Fruit fly (Drosophila melanogaster) whole organism, embryonic: Measurements from ENCODE around the gene Alms1a.

Experiments
- Aef1 ChIP-seq: fragments of 200-800 bp; sonication (Bioruptor generic); IDR thresholded peaks from 3 replicates; pipeline ENCODE4 v1.3.6; 2022; ENCODE audit warnings: missing biosample characterization, missing genetic modification characterization
- B-H2 ChIP-seq: fragments of 200-800 bp; sonication (Bioruptor generic); optimal IDR thresholded peaks from 2 replicates; lab custom pipeline; 2018; ENCODE audit warnings: missing biosample characterization, mild to moderate bottlenecking, missing genetic modification characterization
- CG10147 ChIP-seq: fragments of 200-800 bp; sonication (Bioruptor generic); optimal IDR thresholded peaks from 2 replicates; lab custom pipeline; 2019; ENCODE audit warnings: missing biosample characterization, mild to moderate bottlenecking, missing genetic modification characterization, moderate library complexity
- CG1024 ChIP-seq: fragments of 200-800 bp; sonication (Bioruptor generic); IDR thresholded peaks from 2 replicates; pipeline ENCODE4 v1.3.6; 2022; ENCODE audit warnings: missing biosample characterization, missing genetic modification characterization
- CG10543 ChIP-seq: fragments of 200-800 bp; sonication (Bioruptor generic); optimal IDR thresholded peaks from 3 replicates; lab custom pipeline; 2017; ENCODE audit warnings: missing biosample characterization, mild to moderate bottlenecking, missing genetic modification characterization, moderate library complexity
- CG11695 ChIP-seq: fragments of 200-800 bp; sonication (Bioruptor generic); IDR thresholded peaks from 3 replicates; pipeline ENCODE4 v1.3.6; 2022; ENCODE audit warnings: missing biosample characterization, missing genetic modification characterization
- CG11723 ChIP-seq: fragments of 200-800 bp; sonication (Bioruptor generic); optimal IDR thresholded peaks from 2 replicates; lab custom pipeline; 2017; ENCODE audit warnings: missing biosample characterization, mild to moderate bottlenecking, missing genetic modification characterization
- CG17359 ChIP-seq: fragments of 200-800 bp; sonication (Bioruptor generic); optimal IDR thresholded peaks from 3 replicates; lab custom pipeline; 2018; ENCODE audit warnings: missing biosample characterization, mild to moderate bottlenecking, missing genetic modification characterization, moderate library complexity
- CG17912 ChIP-seq: fragments of 200-800 bp; sonication (Bioruptor generic); optimal IDR thresholded peaks from 2 replicates; lab custom pipeline; 2018; ENCODE audit warnings: missing biosample characterization, mild to moderate bottlenecking, missing genetic modification characterization
- CG2712 ChIP-seq: fragments of 200-800 bp; optimal IDR thresholded peaks from 3 replicates; lab custom pipeline; 2019; ENCODE audit warnings: missing biosample characterization, mild to moderate bottlenecking, missing genetic modification characterization, moderate library complexity
- CG3281 ChIP-seq: fragments of 200-800 bp; sonication (Bioruptor generic); optimal IDR thresholded peaks from 3 replicates; lab custom pipeline; 2017; ENCODE audit warnings: missing biosample characterization, mild to moderate bottlenecking, missing genetic modification characterization
- CG3838 ChIP-seq: fragments of 200-800 bp; sonication (Bioruptor generic); optimal IDR thresholded peaks from 3 replicates; lab custom pipeline; 2016; ENCODE audit warnings: missing biosample characterization, missing genetic modification characterization
- CG6175 ChIP-seq: fragments of 200-800 bp; sonication (Bioruptor generic); IDR thresholded peaks from 3 replicates; pipeline ENCODE4 v1.3.6; 2022; ENCODE audit warnings: missing biosample characterization, missing genetic modification characterization
- CG6272 ChIP-seq: fragments of 200-800 bp; sonication (Bioruptor generic); IDR thresholded peaks from 2 replicates; pipeline ENCODE4 v1.3.6; 2022; ENCODE audit warnings: missing biosample characterization, missing genetic modification characterization
- CG6654 ChIP-seq: fragments of 200-800 bp; sonication (Bioruptor generic); optimal IDR thresholded peaks from 2 replicates; lab custom pipeline; 2017; ENCODE audit warnings: missing biosample characterization, mild to moderate bottlenecking, missing genetic modification characterization
- CG7372 ChIP-seq: fragments of 200-800 bp; sonication (Bioruptor generic); IDR thresholded peaks from 2 replicates; pipeline ENCODE4 v1.3.6; 2022; ENCODE audit warnings: missing biosample characterization, missing genetic modification characterization
- CG7786 ChIP-seq: fragments of 200-800 bp; sonication (Bioruptor generic); optimal IDR thresholded peaks from 2 replicates; lab custom pipeline; 2016; ENCODE audit warnings: missing biosample characterization, missing genetic modification characterization
- CG8765 ChIP-seq: fragments of 200-800 bp; sonication (Bioruptor generic); IDR thresholded peaks from 2 replicates; pipeline ENCODE4 v1.3.6; 2022; ENCODE audit warnings: missing biosample characterization, missing genetic modification characterization
- CG9437 ChIP-seq: fragments of 200-800 bp; sonication (Bioruptor generic); optimal IDR thresholded peaks from 2 replicates; lab custom pipeline; 2018; ENCODE audit warnings: missing biosample characterization, mild to moderate bottlenecking, missing genetic modification characterization
- D19B ChIP-seq: fragments of 200-800 bp; sonication (Bioruptor generic); optimal IDR thresholded peaks from 2 replicates; lab custom pipeline; 2017; ENCODE audit warnings: missing biosample characterization, mild to moderate bottlenecking, missing genetic modification characterization
- Doc3 ChIP-seq: fragments of 200-800 bp; sonication (Bioruptor generic); IDR thresholded peaks from 3 replicates; pipeline ENCODE4 v1.3.6; 2022; ENCODE audit warnings: missing biosample characterization, missing genetic modification characterization; ENCODE audit not compliant: partially characterized antibody
- Ets65A ChIP-seq: fragments of 200-800 bp; sonication (Bioruptor generic); peaks from one replicate; lab custom pipeline; 2016; ENCODE audit warnings: missing biosample characterization, missing genetic modification characterization
- Ets97D ChIP-seq: fragments of 200-800 bp; sonication (Bioruptor generic); optimal IDR thresholded peaks from 3 replicates; lab custom pipeline; 2016; ENCODE audit warnings: missing biosample characterization, missing genetic modification characterization
- Hand ChIP-seq: fragments of 200-800 bp; sonication (Bioruptor generic); optimal IDR thresholded peaks from 2 replicates; lab custom pipeline; 2017; ENCODE audit warnings: mild to moderate bottlenecking, missing biosample characterization, missing genetic modification reagents, missing genetic modification characterization
- Hey ChIP-seq: fragments of 200-800 bp; sonication (Bioruptor generic); optimal IDR thresholded peaks from 3 replicates; lab custom pipeline; 2018; ENCODE audit warnings: missing biosample characterization, mild to moderate bottlenecking, missing genetic modification characterization
- Hr78 ChIP-seq, 2 experiments: fragments of 200-800 bp in 1 of 2; fragments of >200 bp in 1 of 2; sonication (Bioruptor generic) in 1 of 2; optimal IDR thresholded peaks; 2 replicates each; lab custom pipeline; 2017 to 2019; ENCODE audit warnings: missing biosample characterization in 2 of 2, missing genetic modification characterization in 2 of 2, mild to moderate bottlenecking in 1 of 2, moderate library complexity in 1 of 2
- MBD-R2 ChIP-seq: fragments of 200-800 bp; sonication (Bioruptor generic); IDR thresholded peaks from 2 replicates; pipeline ENCODE4 v1.3.6; 2022; ENCODE audit warnings: missing biosample characterization, missing genetic modification characterization
- Med ChIP-seq: fragments of 200-800 bp; sonication (Bioruptor generic); peaks from one replicate; lab custom pipeline; 2016; ENCODE audit warnings: missing biosample characterization, missing genetic modification characterization, mild to moderate bottlenecking, inconsistent platforms, moderate library complexity
- Scr ChIP-seq: fragments of 200-800 bp; sonication (Bioruptor generic); IDR thresholded peaks from 2 replicates; pipeline ENCODE4 v1.3.6; 2022; ENCODE audit warnings: missing biosample characterization, missing genetic modification characterization; ENCODE audit not compliant: partially characterized antibody
- ab ChIP-seq: fragments of 200-800 bp; sonication (Bioruptor generic); optimal IDR thresholded peaks from 2 replicates; lab custom pipeline; 2016; ENCODE audit warnings: missing biosample characterization, missing genetic modification characterization
- amos ChIP-seq: fragments of 200-800 bp; sonication (Bioruptor generic); IDR thresholded peaks from 2 replicates; pipeline ENCODE4 v1.3.6; 2022; ENCODE audit warnings: missing biosample characterization, missing genetic modification characterization; ENCODE audit not compliant: partially characterized antibody
- cad ChIP-seq: fragments of >200 bp; optimal IDR thresholded peaks from 2 replicates; lab custom pipeline; 2017; ENCODE audit warnings: missing biosample characterization, missing genetic modification characterization
- dan ChIP-seq: fragments of 200-800 bp; sonication (Bioruptor generic); IDR thresholded peaks from 2 replicates; pipeline ENCODE4 v1.3.6; 2022; ENCODE audit warnings: missing biosample characterization, missing genetic modification characterization
- dysf ChIP-seq: fragments of 200-800 bp; sonication (Bioruptor generic); IDR thresholded peaks from 3 replicates; pipeline ENCODE4 v1.3.6; 2022; ENCODE audit warnings: missing biosample characterization, missing genetic modification characterization
- emc ChIP-seq: fragments of 200-800 bp; sonication (Bioruptor generic); optimal IDR thresholded peaks from 2 replicates; lab custom pipeline; 2016; ENCODE audit warnings: missing biosample characterization, missing genetic modification characterization
- exex ChIP-seq: fragments of 200-800 bp; sonication (Bioruptor generic); optimal IDR thresholded peaks from 4 replicates; lab custom pipeline; 2018; ENCODE audit warnings: missing biosample characterization, mild to moderate bottlenecking, missing genetic modification characterization, moderate library complexity
- gcm ChIP-seq: fragments of 200-800 bp; sonication (Bioruptor generic); optimal IDR thresholded peaks from 2 replicates; lab custom pipeline; 2019; ENCODE audit warnings: missing biosample characterization, mild to moderate bottlenecking, missing genetic modification characterization, moderate library complexity
- grn ChIP-seq: fragments of 200-800 bp; sonication (Bioruptor generic); optimal IDR thresholded peaks from 3 replicates; lab custom pipeline; 2017; ENCODE audit warnings: missing biosample characterization, missing genetic modification characterization
- inv ChIP-seq: fragments of 200-800 bp; sonication (Bioruptor generic); IDR thresholded peaks from 2 replicates; pipeline ENCODE4 v1.3.6; 2022; ENCODE audit warnings: missing biosample characterization, missing genetic modification characterization; ENCODE audit not compliant: partially characterized antibody
- jing ChIP-seq: fragments of 200-800 bp; sonication (Bioruptor generic); optimal IDR thresholded peaks from 2 replicates; lab custom pipeline; 2018; ENCODE audit warnings: missing biosample characterization, mild to moderate bottlenecking, missing genetic modification characterization
- kni ChIP-seq: fragments of 200-800 bp; sonication (Bioruptor generic); optimal IDR thresholded peaks from 3 replicates; lab custom pipeline; 2017; ENCODE audit warnings: mild to moderate bottlenecking, missing biosample characterization, missing genetic modification reagents, missing genetic modification characterization
- mirr ChIP-seq: fragments of 200-800 bp; sonication (Bioruptor generic); optimal IDR thresholded peaks from 3 replicates; lab custom pipeline; 2018; ENCODE audit warnings: missing biosample characterization, mild to moderate bottlenecking, missing genetic modification characterization
- mld ChIP-seq: fragments of 200-800 bp; sonication (Bioruptor generic); IDR thresholded peaks from 3 replicates; pipeline ENCODE4 v1.3.6; 2022; ENCODE audit warnings: missing biosample characterization, missing genetic modification characterization; ENCODE audit not compliant: partially characterized antibody
- pnt ChIP-seq: fragments of 200-800 bp; sonication (Bioruptor generic); optimal IDR thresholded peaks from 3 replicates; lab custom pipeline; 2016; ENCODE audit warnings: missing biosample characterization, missing genetic modification characterization
- prd ChIP-seq, 3 experiments: fragments of >200 bp in 2 of 3; fragments of 200-800 bp in 1 of 3; sonication (Bioruptor generic) in 1 of 3; optimal IDR thresholded peaks in 2 of 3; IDR thresholded peaks in 1 of 3; 2 replicates in 2 of 3; 3 replicates in 1 of 3; pipeline versions ENCODE4 v1.3.6 to Lab custom; 2017 to 2022; ENCODE audit warnings: missing biosample characterization in 1 of 3, missing genetic modification characterization in 1 of 3
- sens ChIP-seq: fragments of 200-800 bp; sonication (Bioruptor generic); peaks from one replicate; lab custom pipeline; 2016; ENCODE audit warnings: missing biosample characterization, missing genetic modification characterization
- sna ChIP-seq: fragments of 200-800 bp; sonication (Bioruptor generic); IDR thresholded peaks from 2 replicates; pipeline ENCODE4 v1.3.6; 2022; ENCODE audit warnings: missing biosample characterization, missing genetic modification characterization; ENCODE audit not compliant: partially characterized antibody
- sug ChIP-seq: fragments of 200-800 bp; optimal IDR thresholded peaks from 2 replicates; lab custom pipeline; 2019; ENCODE audit warnings: missing biosample characterization, mild to moderate bottlenecking, missing genetic modification characterization, moderate library complexity
- tll ChIP-seq, 2 experiments: fragments of 200-800 bp in 1 of 2; fragments of >200 bp in 1 of 2; sonication (Bioruptor generic) in 1 of 2; optimal IDR thresholded peaks; 2 replicates each; lab custom pipeline; 2017 to 2019; ENCODE audit warnings: missing biosample characterization in 2 of 2, missing genetic modification characterization in 2 of 2, mild to moderate bottlenecking in 1 of 2, moderate library complexity in 1 of 2
- tna ChIP-seq: fragments of 200-800 bp; sonication (Bioruptor generic); IDR thresholded peaks from 2 replicates; pipeline ENCODE4 v1.3.6; 2022; ENCODE audit warnings: missing biosample characterization, missing genetic modification characterization; ENCODE audit not compliant: partially characterized antibody
- tx ChIP-seq: fragments of 200-800 bp; sonication (Bioruptor generic); optimal IDR thresholded peaks from 2 replicates; lab custom pipeline; 2016; ENCODE audit warnings: missing biosample characterization, missing genetic modification characterization

Alms1a gene

DNA sequence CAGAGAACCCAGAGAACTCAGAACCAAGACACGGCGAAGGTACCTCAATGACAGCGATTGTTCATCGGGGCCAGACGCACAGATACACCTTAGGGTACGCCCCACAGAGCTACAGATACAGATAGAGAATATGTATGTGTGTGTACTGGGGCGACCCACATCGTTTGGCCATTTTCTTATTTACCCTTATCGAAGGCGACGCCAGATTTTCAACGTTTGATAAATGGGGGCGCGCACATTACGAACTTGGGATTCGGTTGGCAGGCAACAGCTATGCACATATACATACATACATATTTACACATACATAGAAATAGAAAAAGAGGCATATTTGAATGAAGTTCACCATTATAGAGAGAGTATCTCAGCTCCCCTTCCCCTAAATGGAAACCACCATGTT, 29.4 kb downstream of the Alms1a start:
- TF ChIP-seq inv (no peak), tna (GFP tag; lab: Robert Waterston, UW) (no peak), MBD-R2 (no peak), Ets97D (GFP tag; lab: Kevin White, UChicago) (no peak), tx (GFP tag; lab: Kevin White, UChicago) (no peak), D19B (no peak), tll (GFP tag; optimal IDR thresholded peaks at IDR 0.05; lab: Kevin White, UChicago) (no peak), amos (GFP tag; lab: Robert Waterston, UW) (no peak), CG11723 (GFP tag; lab: Kevin White, UChicago) (no peak), CG17912 (no peak), CG10147 (GFP tag; lab: Kevin White, UChicago) (no peak), CG8765 (GFP tag; lab: Robert Waterston, UW) (no peak), CG6175 (GFP tag; lab: Robert Waterston, UW) (peak; percentile 33; the same call in 1 of the 3 replicates), kni (GFP tag; lab: Kevin White, UChicago) (no peak), Hand (GFP tag; lab: Kevin White, UChicago) (no peak), sna (GFP tag; lab: Robert Waterston, UW) (no peak), Hey (tag; lab: Kevin White, UChicago) (no peak), Med (GFP tag; lab: Kevin White, UChicago) (peak; percentile 48), Aef1 (no peak), dysf (GFP tag; lab: Robert Waterston, UW) (no peak), ab (GFP tag; lab: Kevin White, UChicago) (no peak), exex (tag; lab: Kevin White, UChicago) (no peak), prd (optimal IDR thresholded peaks at IDR 0.05; lab: Kevin White, UChicago) (no peak), prd (GFP tag; IDR thresholded peaks at IDR 0.05; lab: Robert Waterston, UW) (no peak), jing (no peak), mld (GFP tag; lab: Robert Waterston, UW) (no peak), CG9437 (GFP tag; lab: Kevin White, UChicago) (no peak), Scr (GFP tag; lab: Robert Waterston, UW) (no peak), CG6654 (no peak), grn (GFP tag; lab: Kevin White, UChicago) (peak; percentile 77), mirr (GFP tag; lab: Kevin White, UChicago) (peak; percentile 11), Hr78 (GFP tag; optimal IDR thresholded peaks at IDR 0.05; lab: Kevin White, UChicago) (no peak), B-H2 (no peak), CG6272 (GFP tag; lab: Robert Waterston, UW) (no peak), CG3838 (GFP tag; lab: Kevin White, UChicago) (no peak), cad (GFP tag; lab: Kevin White, UChicago) (no peak), CG11695 (no peak), CG7786 (GFP tag; lab: Kevin White, UChicago) (no peak), CG17359 (tag; lab: Kevin White, UChicago) (no peak), CG7372 (GFP tag; lab: Robert Waterston, UW) (no peak), CG3281 (GFP tag; lab: Kevin White, UChicago) (no peak), dan (no peak), gcm (peak; percentile 78), Ets65A (no peak), sens (GFP tag; lab: Kevin White, UChicago) (peak; percentile 63), pnt (GFP tag; lab: Kevin White, UChicago) (no peak), emc (GFP tag; lab: Kevin White, UChicago) (no peak), CG2712 (tag; lab: Kevin White, UChicago) (no peak), CG1024 (GFP tag; lab: Robert Waterston, UW) (no peak), Doc3 (GFP tag; lab: Robert Waterston, UW) (no peak), CG10543 (GFP tag; lab: Kevin White, UChicago) (no peak), sug (peak; percentile 44)
